Worm (Caenorhabditis elegans) whole organism, L2 larva: ENCODE results near the gene hcp-2.

ENCODE experiments used
- alr-1 ChIP-seq: fragments of 150-350 bp; optimal IDR thresholded peaks from 2 replicates; lab custom pipeline; 2014; ENCODE audit warnings: missing biosample characterization, missing genetic modification characterization
- ceh-82 ChIP-seq: fragments of 150-350 bp; optimal IDR thresholded peaks from 2 replicates; lab custom pipeline; 2014; ENCODE audit warnings: missing biosample characterization, missing genetic modification characterization
- fos-1 ChIP-seq: fragments of 150-350 bp; optimal IDR thresholded peaks from 2 replicates; lab custom pipeline; 2014; ENCODE audit warnings: missing biosample characterization, missing genetic modification characterization
- lin-11 ChIP-seq: fragments of 150-350 bp; sonication (generic microtip); optimal IDR thresholded peaks from 2 replicates; lab custom pipeline; 2014; ENCODE audit warnings: missing biosample characterization, missing genetic modification characterization, inconsistent platforms, mixed read lengths
- nhr-10 ChIP-seq: sonication (generic microtip); optimal IDR thresholded peaks from 2 replicates; lab custom pipeline; 2017; ENCODE audit warnings: missing biosample characterization, missing genetic modification characterization
- nhr-11 ChIP-seq: fragments of 150-350 bp; optimal IDR thresholded peaks from 2 replicates; lab custom pipeline; 2014; ENCODE audit warnings: missing biosample characterization, missing genetic modification characterization
- nhr-12 ChIP-seq: fragments of 150-350 bp; optimal IDR thresholded peaks from 2 replicates; lab custom pipeline; 2014; ENCODE audit warnings: missing biosample characterization, missing genetic modification characterization
- nhr-237 ChIP-seq: fragments of 150-350 bp; optimal IDR thresholded peaks from 2 replicates; lab custom pipeline; 2014; ENCODE audit warnings: missing biosample characterization, missing genetic modification characterization
- nhr-6 ChIP-seq: fragments of 150-350 bp; optimal IDR thresholded peaks from 2 replicates; lab custom pipeline; 2014; ENCODE audit warnings: missing biosample characterization, missing genetic modification characterization
- sma-3 ChIP-seq: sonication (generic microtip); optimal IDR thresholded peaks from 2 replicates; lab custom pipeline; 2016; ENCODE audit warnings: missing genetic modification reagents, missing genetic modification characterization, missing compliant biosample characterization
- unc-62 ChIP-seq: fragments of 150-350 bp; optimal IDR thresholded peaks from 2 replicates; lab custom pipeline; 2014; ENCODE audit warnings: missing biosample characterization, missing genetic modification reagents, missing genetic modification characterization
- ztf-11 ChIP-seq: sonication (generic microtip); optimal IDR thresholded peaks from 2 replicates; lab custom pipeline; 2017; ENCODE audit warnings: missing biosample characterization, missing genetic modification characterization

ce11 chrV:9680260-9680659, 34.6 kb downstream of the hcp-2 start:
- TF ChIP-seq alr-1 (tag; lab: Kevin White, UChicago) (no peak), unc-62 (GFP tag; lab: Kevin White, UChicago) (no peak), nhr-237 (tag; lab: Kevin White, UChicago) (no peak), ztf-11 (no peak), nhr-10 (no peak), nhr-6 (tag; lab: Kevin White, UChicago) (no peak), fos-1 (tag; lab: Kevin White, UChicago) (no peak), nhr-11 (tag; lab: Kevin White, UChicago) (no peak), nhr-12 (tag; lab: Kevin White, UChicago) (no peak), ceh-82 (no peak), sma-3 (no peak), lin-11 (no peak)
